Fruit fly (Drosophila melanogaster): ENCODE measurements around the gene CG13727.

CG13727 gene

dm6 chr3L:17339756-17340155 lies 1.4 kb downstream of the CG13727 start (continued):
- TF ChIP-seq CG8388 (GFP tag; optimal IDR thresholded peaks at IDR 0.05): no peak
- peak; percentile 10; the same call in 1 of the 2 replicates for TF ChIP-seq bbx (GFP tag; IDR thresholded peaks at IDR 0.05; ENCODE audit: partially characterized antibody)
- no peak for TF ChIP-seq ems (GFP tag; optimal IDR thresholded peaks at IDR 0.05)

DNA sequence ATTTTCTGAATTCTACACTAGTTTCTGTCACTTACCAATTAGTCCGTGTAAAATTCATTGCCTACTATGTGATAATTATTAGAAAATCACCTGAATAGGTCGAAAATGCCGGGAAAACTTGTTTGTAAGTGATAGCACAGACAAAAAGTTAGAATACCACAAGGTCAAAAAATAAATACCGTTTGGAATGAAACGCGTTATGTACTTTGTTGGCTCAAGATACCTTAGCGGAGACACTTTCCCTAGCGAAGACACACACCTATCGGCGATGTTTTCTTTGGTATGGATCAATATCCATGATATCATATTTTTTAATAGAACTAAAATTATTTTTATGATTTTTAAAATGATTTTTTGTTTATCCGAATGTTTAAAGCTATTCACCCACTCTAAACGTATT lies 2.0 kb downstream of the CG13727 start, which contains the start of gene CG6479:
TSS of gene CG6479 (minus strand) at position 141 of the 400 bp plus-strand sequence.
- TF ChIP-seq BtbVII (GFP tag; optimal IDR thresholded peaks at IDR 0.05) (no peak), Sin3A (optimal IDR thresholded peaks at IDR 0.05) (peak; percentile 8), CG12659 (GFP tag; optimal IDR thresholded peaks at IDR 0.05) (peak; percentile 36), CG1792 (GFP tag; optimal IDR thresholded peaks at IDR 0.05) (no peak), luna (GFP tag; optimal IDR thresholded peaks at IDR 0.05) (no peak), gfzf (GFP tag; optimal IDR thresholded peaks at IDR 0.05) (peak; percentile 93), CG12299 (tag; optimal IDR thresholded peaks at IDR 0.05) (no peak), Ets97D (GFP tag; optimal IDR thresholded peaks at IDR 0.05) (peak; percentile 40), CG15479 (GFP tag; optimal IDR thresholded peaks at IDR 0.05) (no peak), CG17829 (tag; optimal IDR thresholded peaks at IDR 0.05) (peak; percentile 20), CG2116 (GFP tag; optimal IDR thresholded peaks at IDR 0.05) (peak; percentile 9), onecut (GFP tag; IDR thresholded peaks at IDR 0.05) (peak; percentile 80), Myb (GFP tag; optimal IDR thresholded peaks at IDR 0.05) (peak; percentile 4), Sry-δ (GFP tag; optimal IDR thresholded peaks at IDR 0.05) (peak; percentile 61), Bgb (GFP tag; IDR thresholded peaks at IDR 0.05; ENCODE audit: partially characterized antibody) (0 out of 2 replicates have a peak, but pooled peaks have one; percentile 32), MBD-R2 (GFP tag; IDR thresholded peaks at IDR 0.05) (peak; percentile 85), CTCF (GFP tag; optimal IDR thresholded peaks at IDR 0.05) (peak; percentile 34), pita (GFP tag; optimal IDR thresholded peaks at IDR 0.05) (peak; percentile 78), ftz-f1 (GFP tag; optimal IDR thresholded peaks at IDR 0.05) (peak; percentile 86), CG11504 (tag; optimal IDR thresholded peaks at IDR 0.05) (peak; percentile 28), E2f1 (GFP tag; IDR thresholded peaks at IDR 0.05) (peak; percentile 15; the same call in 1 of the 2 replicates), CG9797 (GFP tag; optimal IDR thresholded peaks at IDR 0.05) (peak; percentile 66), zen (tag; optimal IDR thresholded peaks at IDR 0.05) (peak; percentile 13), stwl (tag; optimal IDR thresholded peaks at IDR 0.05) (peak; percentile 64), CG3281 (GFP tag; optimal IDR thresholded peaks at IDR 0.05) (no peak), CG9932 (GFP tag; IDR thresholded peaks at IDR 0.05) (peak; percentile 14; the same call in 1 of the 2 replicates), hbn (GFP tag; IDR thresholded peaks at IDR 0.05; ENCODE audit: partially characterized antibody) (peak; percentile 28; the same call in 1 of the 2 replicates), jigr1 (GFP tag; IDR thresholded peaks at IDR 0.05) (peak; percentile 34; the same call in 1 of the 3 replicates), Dp (GFP tag; optimal IDR thresholded peaks at IDR 0.05) (peak; percentile 49), Hmr (GFP tag; optimal IDR thresholded peaks at IDR 0.05) (peak; percentile 36), unc-4 (GFP tag; IDR thresholded peaks at IDR 0.05; ENCODE audit: partially characterized antibody) (peak; percentile 47; the same call in 1 of the 2 replicates), CG42726 (GFP tag; IDR thresholded peaks at IDR 0.05; ENCODE audit: partially characterized antibody) (peak; percentile 32; the same call in 1 of the 2 replicates), CG5180 (GFP tag; optimal IDR thresholded peaks at IDR 0.05) (no peak), trem (tag; optimal IDR thresholded peaks at IDR 0.05) (peak; percentile 65), row (GFP tag; IDR thresholded peaks at IDR 0.05) (peak; percentile 36; the same call in 1 of the 3 replicates), CG12219 (GFP tag; optimal IDR thresholded peaks at IDR 0.05) (no peak), CG2712 (tag; optimal IDR thresholded peaks at IDR 0.05) (peak; percentile 24), so (GFP tag; IDR thresholded peaks at IDR 0.05) (no peak), CG8290 (GFP tag; optimal IDR thresholded peaks at IDR 0.05) (peak; percentile 52), CG8290 (tag; optimal IDR thresholded peaks at IDR 0.05) (no peak), Opbp (GFP tag; IDR thresholded peaks at IDR 0.05; ENCODE audit: partially characterized antibody) (0 out of 3 replicates have a peak, but pooled peaks have one; percentile 68), nmo (GFP tag; optimal IDR thresholded peaks at IDR 0.05) (peak; percentile 41), CG16813 (GFP tag; IDR thresholded peaks at IDR 0.05; ENCODE audit: partially characterized antibody) (peak; percentile 66), CG1603 (tag; optimal IDR thresholded peaks at IDR 0.05) (peak; percentile 60), CG6791 (GFP tag; IDR thresholded peaks at IDR 0.05; ENCODE audit: partially characterized antibody) (peak; percentile 60; the same call in 2 of the 3 replicates)

All from whole organism, embryonic.